Worm (Caenorhabditis elegans): ENCODE measurements around the gene Y116F11B.9.

DNA sequence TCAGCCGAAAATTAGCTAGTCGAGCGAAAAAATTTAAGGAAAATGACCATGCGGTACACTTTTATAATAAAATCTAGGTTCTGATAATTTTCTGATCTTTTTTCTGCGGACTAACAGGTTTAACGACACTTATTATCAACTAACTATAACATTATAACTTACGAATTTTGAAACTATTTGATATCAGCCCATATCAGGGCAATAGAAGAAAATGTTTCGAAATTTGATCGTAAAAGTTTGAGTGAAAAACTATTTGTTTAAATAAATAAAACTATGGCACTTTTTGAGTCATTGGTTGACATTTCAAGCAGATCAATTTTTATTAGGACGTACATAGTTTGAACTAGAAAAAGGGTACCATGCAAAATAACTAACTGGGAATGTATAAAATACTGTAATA, 37.0 kb downstream of the Y116F11B.9 start, which contains the start of gene pcp-4:
- no peak for TF ChIP-seq mec-3 (tag; optimal IDR thresholded peaks at IDR 0.05; ENCODE audit: borderline replicate concordance)
- TF ChIP-seq dmd-4 (tag; optimal IDR thresholded peaks at IDR 0.05; ENCODE audit: borderline replicate concordance) = no peak
- no peak for TF ChIP-seq fkh-10 (GFP tag; optimal IDR thresholded peaks at IDR 0.05)
- no peak for TF ChIP-seq lim-6 (tag; optimal IDR thresholded peaks at IDR 0.05)
- TF ChIP-seq C08G9.2 (tag; optimal IDR thresholded peaks at IDR 0.05) = no peak
- no peak for TF ChIP-seq unc-3 (GFP tag; conservative IDR thresholded peaks at IDR 0.05)
- TF ChIP-seq unc-3 (tag; optimal IDR thresholded peaks at IDR 0.05) = no peak
- no peak for TF ChIP-seq ceh-19 (GFP tag; optimal IDR thresholded peaks at IDR 0.05)
- no peak for TF ChIP-seq ceh-2 (tag; optimal IDR thresholded peaks at IDR 0.05)
